Worm (Caenorhabditis elegans) whole organism, early embryonic: ENCODE data around the gene gst-5.
"Not testable (repeated sequence)": the region's sequence is repeated elsewhere in the genome, so short reads cannot be mapped to it uniquely, and the experiment has no call there.

Experiments
- B0310.2 ChIP-seq: sonication (generic microtip); optimal IDR thresholded peaks from 2 replicates; lab custom pipeline; 2016; ENCODE audit warnings: mild to moderate bottlenecking, missing genetic modification characterization, missing compliant biosample characterization
- F13C5.2 ChIP-seq: sonication (generic microtip); optimal IDR thresholded peaks from 2 replicates; lab custom pipeline; 2017; ENCODE audit warnings: mild to moderate bottlenecking, missing genetic modification characterization, inconsistent platforms, missing compliant biosample characterization
- aly-1 ChIP-seq: sonication (generic microtip); optimal IDR thresholded peaks from 2 replicates; lab custom pipeline; 2016; ENCODE audit warnings: missing genetic modification characterization, missing compliant biosample characterization
- ama-1 ChIP-seq: fragments of 150-350 bp; optimal IDR thresholded peaks from 2 replicates; lab custom pipeline; 2014
- ceh-13 ChIP-seq: fragments of 200-800 bp; sonication (Bioruptor generic); optimal IDR thresholded peaks from 2 replicates; lab custom pipeline; 2018; ENCODE audit warnings: mild to moderate bottlenecking, missing genetic modification characterization, missing compliant biosample characterization
- ceh-36 ChIP-seq: sonication (generic microtip); optimal IDR thresholded peaks from 2 replicates; lab custom pipeline; 2016; ENCODE audit warnings: missing genetic modification characterization, inconsistent platforms, missing compliant biosample characterization
- ets-7 ChIP-seq: sonication (generic microtip); optimal IDR thresholded peaks from 2 replicates; lab custom pipeline; 2016; ENCODE audit warnings: missing genotype, missing genetic modification characterization, missing compliant biosample characterization
- flt-1 ChIP-seq: fragments of 200-800 bp; sonication (Bioruptor generic); IDR thresholded peaks from 2 replicates; pipeline ENCODE4 v1.3.6; 2022; ENCODE audit warnings: missing genetic modification characterization, missing compliant biosample characterization
- hmbx-1 ChIP-seq: sonication (generic microtip); optimal IDR thresholded peaks from 2 replicates; lab custom pipeline; 2016; ENCODE audit warnings: mild to moderate bottlenecking, missing genetic modification characterization, missing compliant biosample characterization
- pes-1 ChIP-seq: fragments of 200-800 bp; sonication (Bioruptor generic); IDR thresholded peaks from 2 replicates; pipeline ENCODE4 v1.3.6; 2022; ENCODE audit warnings: missing genetic modification reagents, missing genetic modification characterization, missing compliant biosample characterization
- scrt-1 ChIP-seq: fragments of 200-800 bp; sonication (Bioruptor generic); IDR thresholded peaks from 2 replicates; pipeline ENCODE4 v1.3.6; 2022; ENCODE audit warnings: missing genetic modification characterization, missing compliant biosample characterization
- sea-1 ChIP-seq: fragments of 200-800 bp; sonication (Bioruptor generic); conservative IDR thresholded peaks from 2 replicates; pipeline ENCODE4 v1.3.6; 2022; ENCODE audit warnings: missing genetic modification characterization, missing compliant biosample characterization
- tbx-11 ChIP-seq: fragments of 200-800 bp; sonication (Bioruptor generic); IDR thresholded peaks from 2 replicates; pipeline ENCODE4 v1.3.6; 2022; ENCODE audit warnings: missing genetic modification characterization, missing compliant biosample characterization
- tbx-37 ChIP-seq: fragments of 200-800 bp; sonication (Bioruptor generic); conservative IDR thresholded peaks from 2 replicates; pipeline ENCODE4 v1.3.6; 2022; ENCODE audit warnings: missing genetic modification reagents, missing genetic modification characterization, missing compliant biosample characterization

- TF ChIP-seq flt-1; tbx-11 (GFP tag; lab: Robert Waterston, UW); ama-1 (lab: Kevin White, UChicago); scrt-1; tbx-37 (GFP tag; lab: Robert Waterston, UW); F13C5.2 (tag; lab: Kevin White, UChicago); pes-1 (GFP tag; lab: Robert Waterston, UW); ets-7 (tag; lab: Kevin White, UChicago); sea-1 (GFP tag; lab: Robert Waterston, UW); hmbx-1 (tag; lab: Kevin White, UChicago); aly-1 (tag; lab: Kevin White, UChicago); ceh-13; ceh-36 (tag; lab: Kevin White, UChicago); B0310.2: not testable (repeated sequence)
Observed at ce11 chrII:10922874-10923273, 27.3 kb upstream of the gst-5 start, which contains the start of gene Y19D2B.1.
